Worm (Caenorhabditis elegans): ENCODE data around the gene mrpl-21.

mrpl-21 gene

DNA sequence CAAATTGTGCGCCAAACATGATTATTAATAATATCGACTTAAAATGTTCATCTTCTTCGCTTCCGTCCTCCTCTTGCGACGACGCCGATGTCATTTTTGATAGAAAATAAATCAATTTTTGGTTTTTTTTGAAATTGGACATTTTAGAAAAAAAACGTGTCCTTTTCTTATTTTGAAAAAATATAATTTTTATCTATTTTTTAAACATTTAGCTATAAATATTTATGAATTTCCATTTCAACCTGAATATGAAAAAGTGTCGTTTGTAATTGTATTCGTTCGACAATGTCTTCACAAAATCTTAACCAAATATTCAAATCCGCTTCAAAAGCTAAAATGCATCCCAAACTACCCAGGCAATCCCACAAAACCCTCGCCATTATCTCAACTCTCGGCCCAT lies 44.0 kb upstream of the mrpl-21 start, which contains the start of gene R10E4.3:
Gene R10E4.3 (minus strand): TSS at position 101 of the 400 bp plus-strand sequence.
- TF ChIP-seq pha-4 (tag; optimal IDR thresholded peaks at IDR 0.05) (no peak), ceh-43 (GFP tag; optimal IDR thresholded peaks at IDR 0.05) (no peak), drap-1 (GFP tag; optimal IDR thresholded peaks at IDR 0.05) (no peak), elt-3 (tag; optimal IDR thresholded peaks at IDR 0.05) (no peak), lin-13 (tag; optimal IDR thresholded peaks at IDR 0.05) (no peak), elt-1 (tag; optimal IDR thresholded peaks at IDR 0.05; ENCODE audit: borderline replicate concordance, insufficient read depth) (no peak), mls-2 (tag; optimal IDR thresholded peaks at IDR 0.05) (no peak), snpc-4 (tag; optimal IDR thresholded peaks at IDR 0.05) (no peak)

- TF ChIP-seq cnd-1 (tag; optimal IDR thresholded peaks at IDR 0.05) (peak; percentile 8), sptf-1 (tag; optimal IDR thresholded peaks at IDR 0.05) (no peak), ceh-43 (GFP tag; optimal IDR thresholded peaks at IDR 0.05) (no peak), snpc-4 (tag; optimal IDR thresholded peaks at IDR 0.05) (no peak), nhr-28 (tag; optimal IDR thresholded peaks at IDR 0.05) (no peak)
These were observed 41.4 kb upstream of the mrpl-21 start for ce11 chrIII:4284732-4285165.

DNA sequence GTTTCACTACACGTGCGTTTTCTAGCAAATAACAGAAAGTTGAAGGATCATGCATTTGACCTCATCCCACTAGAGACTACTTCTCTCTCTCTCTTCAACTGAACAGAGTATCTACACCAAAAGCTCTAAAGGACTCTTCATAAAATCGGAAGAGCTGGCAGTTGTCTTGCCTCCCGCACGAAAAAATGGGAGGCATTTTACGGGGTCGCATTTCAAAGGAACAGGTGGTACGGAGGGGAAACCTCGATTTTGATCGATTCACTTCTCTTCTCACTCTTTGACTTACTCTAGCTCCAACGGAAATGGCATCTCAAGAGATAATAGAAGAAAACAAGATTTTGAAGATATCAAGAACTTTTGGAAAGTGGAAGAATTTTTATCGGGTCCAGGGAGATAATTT lies 39.8 kb upstream of the mrpl-21 start:
- TF ChIP-seq lsy-2 (tag; optimal IDR thresholded peaks at IDR 0.05) = no peak
- peak; percentile 81 for TF ChIP-seq unc-120 (tag; optimal IDR thresholded peaks at IDR 0.05; ENCODE audit: poor library complexity, severe bottlenecking)
- peak; percentile 10 for TF ChIP-seq ces-1 (GFP tag; optimal IDR thresholded peaks at IDR 0.05)
- TF ChIP-seq cnd-1 (tag; optimal IDR thresholded peaks at IDR 0.05) = no peak
- TF ChIP-seq ham-2 (GFP tag; optimal IDR thresholded peaks at IDR 0.05) = no peak
- TF ChIP-seq hlh-1 (tag; optimal IDR thresholded peaks at IDR 0.05) = peak; percentile 99
- peak; percentile 73 for TF ChIP-seq unc-62 (GFP tag; optimal IDR thresholded peaks at IDR 0.05)
- no peak for TF ChIP-seq nhr-76 (tag; optimal IDR thresholded peaks at IDR 0.05)

- peak; percentile 64 for TF ChIP-seq lin-13 (tag; optimal IDR thresholded peaks at IDR 0.05)
- TF ChIP-seq lsy-2 (tag; optimal IDR thresholded peaks at IDR 0.05) = peak; percentile 68
- TF ChIP-seq nhr-76 (tag; optimal IDR thresholded peaks at IDR 0.05) = no peak
- peak; percentile 61 for TF ChIP-seq tbx-8 (GFP tag; optimal IDR thresholded peaks at IDR 0.05)
- TF ChIP-seq bed-3 (GFP tag; optimal IDR thresholded peaks at IDR 0.05) = no peak
- peak; percentile 73 for TF ChIP-seq hlh-1 (tag; optimal IDR thresholded peaks at IDR 0.05)
- TF ChIP-seq nhr-12 (tag; optimal IDR thresholded peaks at IDR 0.05) = peak; percentile 86
- peak; percentile 98 for TF ChIP-seq ham-2 (GFP tag; optimal IDR thresholded peaks at IDR 0.05)
- peak; percentile 93 for TF ChIP-seq mls-2 (tag; optimal IDR thresholded peaks at IDR 0.05)
- no peak for TF ChIP-seq mab-5 (tag; optimal IDR thresholded peaks at IDR 0.05)
- peak; percentile 91 for TF ChIP-seq ces-1 (GFP tag; optimal IDR thresholded peaks at IDR 0.05)
- TF ChIP-seq elt-1 (tag; optimal IDR thresholded peaks at IDR 0.05; ENCODE audit: borderline replicate concordance, insufficient read depth) = peak; percentile 48
- TF ChIP-seq ceh-83 (GFP tag; optimal IDR thresholded peaks at IDR 0.05) = no peak
- no peak for TF ChIP-seq lin-32 (GFP tag; optimal IDR thresholded peaks at IDR 0.05)
- TF ChIP-seq blmp-1 (tag; optimal IDR thresholded peaks at IDR 0.05) = no peak
- TF ChIP-seq cnd-1 (tag; optimal IDR thresholded peaks at IDR 0.05) = peak; percentile 80
- TF ChIP-seq M03D4.4 (tag; optimal IDR thresholded peaks at IDR 0.05) = peak; percentile 81
- no peak for TF ChIP-seq elt-3 (tag; optimal IDR thresholded peaks at IDR 0.05)
- peak; percentile 93 for TF ChIP-seq ceh-39 (tag; optimal IDR thresholded peaks at IDR 0.05)
- no peak for TF ChIP-seq snpc-4 (tag; optimal IDR thresholded peaks at IDR 0.05)
- TF ChIP-seq ztf-11 (tag; optimal IDR thresholded peaks at IDR 0.05) = peak; percentile 81
- peak; percentile 40 for TF ChIP-seq flh-1 (GFP tag; optimal IDR thresholded peaks at IDR 0.05)
- peak; percentile 74 for TF ChIP-seq sptf-1 (tag; optimal IDR thresholded peaks at IDR 0.05)
- TF ChIP-seq sem-2 (GFP tag; optimal IDR thresholded peaks at IDR 0.05) = no peak
- peak; percentile 65 for TF ChIP-seq nhr-2 (tag; optimal IDR thresholded peaks at IDR 0.05)
- TF ChIP-seq unc-62 (GFP tag; optimal IDR thresholded peaks at IDR 0.05) = peak; percentile 99
- TF ChIP-seq drap-1 (GFP tag; optimal IDR thresholded peaks at IDR 0.05) = peak; percentile 84
- TF ChIP-seq pha-4 (tag; optimal IDR thresholded peaks at IDR 0.05) = peak; percentile 92
- no peak for TF ChIP-seq nhr-28 (tag; optimal IDR thresholded peaks at IDR 0.05)
- TF ChIP-seq zip-8 (tag; optimal IDR thresholded peaks at IDR 0.05) = no peak
- TF ChIP-seq nhr-237 (tag; optimal IDR thresholded peaks at IDR 0.05) = peak; percentile 79
- TF ChIP-seq unc-39 (tag; optimal IDR thresholded peaks at IDR 0.05) = peak; percentile 60
- peak; percentile 97 for TF ChIP-seq unc-120 (tag; optimal IDR thresholded peaks at IDR 0.05; ENCODE audit: poor library complexity, severe bottlenecking)
- peak; percentile 94 for TF ChIP-seq mep-1 (tag; optimal IDR thresholded peaks at IDR 0.05)
- TF ChIP-seq ceh-43 (GFP tag; optimal IDR thresholded peaks at IDR 0.05) = peak; percentile 69
These were observed 38.7 kb upstream of the mrpl-21 start for ce11 chrIII:4281955-4282618.

Data from whole organism, mixed stage, embryonic.